Worm (Caenorhabditis elegans): ENCODE results near the gene arrd-25.
A peak's percentile ranks its signal among the peaks of the same experiment; 100 is the strongest.

arrd-25 gene

DNA sequence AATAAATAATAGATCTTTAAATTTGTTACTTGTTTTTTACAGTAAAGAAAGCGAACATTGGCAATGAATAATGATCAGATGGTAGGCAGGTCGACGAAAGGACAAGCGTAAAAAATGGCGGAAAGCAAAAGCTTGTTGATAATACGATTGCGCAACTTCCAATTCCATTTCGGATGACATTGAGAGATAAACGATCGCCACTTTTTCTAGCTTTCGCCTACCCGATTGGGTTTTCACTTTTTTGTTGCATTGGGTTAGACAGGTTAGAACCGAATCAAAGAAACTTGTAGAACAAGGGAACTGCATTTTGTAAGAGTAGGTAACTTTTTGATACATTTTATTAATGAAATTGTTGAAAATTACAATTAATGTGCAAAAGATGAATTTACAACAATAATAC is 35.9 kb downstream of the arrd-25 start:
- TF ChIP-seq pat-9 (tag; optimal IDR thresholded peaks at IDR 0.05) (no peak), ceh-9 (tag; optimal IDR thresholded peaks at IDR 0.05) (no peak), unc-55 (GFP tag; optimal IDR thresholded peaks at IDR 0.05) (no peak), ceh-22 (tag; optimal IDR thresholded peaks at IDR 0.05) (no peak), nfya-1 (tag; optimal IDR thresholded peaks at IDR 0.05) (no peak)

DNA sequence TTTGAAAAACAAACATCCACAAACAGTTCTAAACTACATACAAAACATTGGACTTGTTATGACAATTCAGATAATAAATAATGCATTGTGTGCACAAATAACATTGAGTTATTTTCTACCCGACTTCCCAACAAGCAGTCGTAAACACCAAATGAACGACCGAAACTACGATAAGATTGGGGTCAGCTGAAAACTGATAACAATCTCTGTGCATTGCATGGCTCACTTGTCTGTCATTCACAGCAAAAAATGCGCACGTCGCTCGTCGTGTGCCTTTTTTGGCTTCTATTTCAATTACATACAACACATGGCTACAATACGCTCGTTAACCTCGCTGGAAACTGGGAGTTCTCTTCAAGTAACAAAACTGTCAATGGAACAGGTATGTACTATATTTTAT is 37.4 kb downstream of the arrd-25 start, which contains the start of gene C33G3.4:
C33G3.4 (plus strand) TSS at position 213 of the 400 bp plus-strand sequence.
- TF ChIP-seq pqm-1 (tag; optimal IDR thresholded peaks at IDR 0.05), result no peak
- peak; percentile 86 for TF ChIP-seq elt-2 (tag; optimal IDR thresholded peaks at IDR 0.05)

ce11 chrX:14078574-14078973 is 45.0 kb downstream of the arrd-25 start, which contains the start of gene C33G3.5:
Gene C33G3.5, minus strand, starts transcription at chrX:14078674.
- TF ChIP-seq ceh-34 (tag; optimal IDR thresholded peaks at IDR 0.05) (no peak), hlh-15 (tag; optimal IDR thresholded peaks at IDR 0.05) (no peak), ceh-31 (tag; optimal IDR thresholded peaks at IDR 0.05) (no peak), eyg-1 (tag; optimal IDR thresholded peaks at IDR 0.05) (no peak), ceh-45 (GFP tag; IDR thresholded peaks at IDR 0.05) (no peak), ceh-24 (tag; optimal IDR thresholded peaks at IDR 0.05) (no peak), ceh-22 (tag; optimal IDR thresholded peaks at IDR 0.05) (no peak), syd-9 (tag; optimal IDR thresholded peaks at IDR 0.05) (no peak), pax-1 (tag; optimal IDR thresholded peaks at IDR 0.05) (no peak), hlh-30 (tag; optimal IDR thresholded peaks at IDR 0.05; ENCODE audit: insufficient read depth) (no peak), pqm-1 (tag; optimal IDR thresholded peaks at IDR 0.05) (no peak), nhr-232 (tag; optimal IDR thresholded peaks at IDR 0.05) (no peak), ets-4 (tag; optimal IDR thresholded peaks at IDR 0.05) (no peak), ref-2 (tag; optimal IDR thresholded peaks at IDR 0.05) (no peak), ceh-18 (tag; optimal IDR thresholded peaks at IDR 0.05) (no peak), nfya-1 (tag; optimal IDR thresholded peaks at IDR 0.05) (no peak), pag-3 (tag; optimal IDR thresholded peaks at IDR 0.05; ENCODE audit: borderline replicate concordance) (no peak), elt-4 (tag; optimal IDR thresholded peaks at IDR 0.05) (no peak), ztf-16 (tag; optimal IDR thresholded peaks at IDR 0.05) (no peak), pros-1 (tag; optimal IDR thresholded peaks at IDR 0.05) (no peak)

- TF ChIP-seq eyg-1 (tag; optimal IDR thresholded peaks at IDR 0.05) (no peak), hlh-15 (tag; optimal IDR thresholded peaks at IDR 0.05) (no peak), sdc-2 (tag; optimal IDR thresholded peaks at IDR 0.05) (no peak), npax-4 (tag; optimal IDR thresholded peaks at IDR 0.05) (no peak), ceh-24 (tag; optimal IDR thresholded peaks at IDR 0.05) (no peak), ceh-19 (GFP tag; optimal IDR thresholded peaks at IDR 0.05) (no peak), pax-1 (tag; optimal IDR thresholded peaks at IDR 0.05) (no peak), ceh-22 (tag; optimal IDR thresholded peaks at IDR 0.05) (no peak), ahr-1 (tag; optimal IDR thresholded peaks at IDR 0.05) (no peak), che-1 (tag; optimal IDR thresholded peaks at IDR 0.05) (no peak), elt-2 (tag; optimal IDR thresholded peaks at IDR 0.05) (no peak), pag-3 (tag; optimal IDR thresholded peaks at IDR 0.05; ENCODE audit: borderline replicate concordance) (no peak), ceh-30 (tag; optimal IDR thresholded peaks at IDR 0.05) (no peak), ceh-18 (tag; optimal IDR thresholded peaks at IDR 0.05) (no peak), unc-86 (tag; optimal IDR thresholded peaks at IDR 0.05) (no peak), ama-1 (optimal IDR thresholded peaks at IDR 0.05) (no peak), ceh-45 (GFP tag; IDR thresholded peaks at IDR 0.05) (no peak), ceh-48 (tag; optimal IDR thresholded peaks at IDR 0.05) (no peak), ref-2 (tag; optimal IDR thresholded peaks at IDR 0.05) (no peak)
Observed at ce11 chrX:14084230-14084629, 50.6 kb downstream of the arrd-25 start, which contains the start of gene C33G3.6. Gene C33G3.6, minus strand, starts transcription at chrX:14084330.

DNA sequence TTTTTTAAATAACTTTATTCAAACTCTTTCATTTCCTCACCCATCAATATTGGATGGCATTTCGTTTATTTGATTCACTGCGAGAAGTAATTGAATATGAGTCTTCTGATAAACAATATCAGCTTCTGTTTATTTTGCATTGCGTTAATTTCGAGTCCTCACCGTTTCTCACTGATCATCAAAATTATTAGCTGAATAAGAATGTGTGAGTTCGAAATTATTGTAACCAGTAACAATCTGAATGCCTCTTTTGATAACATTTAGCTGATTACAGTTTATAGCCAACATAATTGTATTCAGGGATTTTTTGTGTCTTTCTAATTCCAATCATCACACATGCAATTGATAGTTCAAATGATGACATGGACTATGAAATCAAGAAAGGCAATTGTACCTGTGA is 51.6 kb downstream of the arrd-25 start, which contains the start of gene F16B12.1:
F16B12.1 (plus strand) TSS at position 301 of the 400 bp plus-strand sequence.
- no peak for TF ChIP-seq ttx-3 (tag; optimal IDR thresholded peaks at IDR 0.05)
- no peak for TF ChIP-seq ceh-2 (tag; optimal IDR thresholded peaks at IDR 0.05)
- no peak for TF ChIP-seq C08G9.2 (tag; optimal IDR thresholded peaks at IDR 0.05)
- no peak for TF ChIP-seq hlh-13 (GFP tag; optimal IDR thresholded peaks at IDR 0.05)
- no peak for TF ChIP-seq pag-3 (tag; optimal IDR thresholded peaks at IDR 0.05; ENCODE audit: borderline replicate concordance)
- TF ChIP-seq syd-9 (tag; optimal IDR thresholded peaks at IDR 0.05), result no peak
- no peak for TF ChIP-seq ceh-48 (tag; optimal IDR thresholded peaks at IDR 0.05)
- TF ChIP-seq dmd-4 (tag; optimal IDR thresholded peaks at IDR 0.05; ENCODE audit: borderline replicate concordance), result no peak
- no peak for TF ChIP-seq sdc-2 (tag; optimal IDR thresholded peaks at IDR 0.05)
- TF ChIP-seq zip-5 (tag; optimal IDR thresholded peaks at IDR 0.05), result no peak
- no peak for TF ChIP-seq hlh-6 (tag; optimal IDR thresholded peaks at IDR 0.05)
- TF ChIP-seq ama-1 (optimal IDR thresholded peaks at IDR 0.05), result no peak
- TF ChIP-seq unc-3 (GFP tag; conservative IDR thresholded peaks at IDR 0.05), result no peak
- TF ChIP-seq unc-3 (tag; optimal IDR thresholded peaks at IDR 0.05), result no peak
- TF ChIP-seq K09A11.1 (tag; optimal IDR thresholded peaks at IDR 0.05; ENCODE audit: insufficient read depth), result no peak
- TF ChIP-seq fkh-6 (tag; optimal IDR thresholded peaks at IDR 0.05), result no peak
- no peak for TF ChIP-seq eyg-1 (tag; optimal IDR thresholded peaks at IDR 0.05)
- no peak for TF ChIP-seq C38D4.7 (GFP tag; optimal IDR thresholded peaks at IDR 0.05)

All from whole organism, late embryonic.